Worm (Caenorhabditis elegans) whole organism, L2 larva: ENCODE results near the gene mecr-1.

Experiments used
- C34F6.9 ChIP-seq: fragments of 150-350 bp; optimal IDR thresholded peaks from 2 replicates; lab custom pipeline; 2014; ENCODE audit warnings: missing biosample characterization, missing genetic modification characterization
- F13H6.1 ChIP-seq: sonication (generic microtip); optimal IDR thresholded peaks from 2 replicates; lab custom pipeline; 2016; ENCODE audit warnings: missing genetic modification characterization, missing compliant biosample characterization
- R02D3.7 ChIP-seq: fragments of 150-350 bp; optimal IDR thresholded peaks from 2 replicates; lab custom pipeline; 2014; ENCODE audit warnings: missing biosample characterization, missing genetic modification characterization
- Y55F3AM.14 ChIP-seq: fragments of 200-800 bp; sonication (Bioruptor generic); optimal IDR thresholded peaks from 2 replicates; lab custom pipeline; 2018; ENCODE audit warnings: mild to moderate bottlenecking, missing genetic modification characterization, missing compliant biosample characterization
- ZK546.5 ChIP-seq: sonication (generic microtip); optimal IDR thresholded peaks from 2 replicates; lab custom pipeline; 2017; ENCODE audit warnings: missing biosample characterization, missing genetic modification characterization
- alr-1 ChIP-seq: fragments of 150-350 bp; optimal IDR thresholded peaks from 2 replicates; lab custom pipeline; 2014; ENCODE audit warnings: missing biosample characterization, missing genetic modification characterization
- aly-2 ChIP-seq: fragments of 150-350 bp; optimal IDR thresholded peaks from 2 replicates; lab custom pipeline; 2014; ENCODE audit warnings: missing biosample characterization, missing genetic modification characterization
- blmp-1 ChIP-seq: sonication (generic microtip); optimal IDR thresholded peaks from 2 replicates; lab custom pipeline; 2017; ENCODE audit warnings: missing genetic modification characterization, mild to moderate bottlenecking, missing compliant biosample characterization, antibody characterized with exemption, moderate library complexity; ENCODE audit not compliant: insufficient read depth
- ceh-16 ChIP-seq: fragments of 150-350 bp; optimal IDR thresholded peaks from 2 replicates; lab custom pipeline; 2014; ENCODE audit warnings: missing biosample characterization, missing genetic modification characterization
- ceh-82 ChIP-seq: fragments of 150-350 bp; optimal IDR thresholded peaks from 2 replicates; lab custom pipeline; 2014; ENCODE audit warnings: missing biosample characterization, missing genetic modification characterization
- crh-2 ChIP-seq: sonication (generic microtip); optimal IDR thresholded peaks from 2 replicates; lab custom pipeline; 2017; ENCODE audit warnings: missing biosample characterization, missing genetic modification characterization
- egl-27 ChIP-seq: sonication (generic microtip); optimal IDR thresholded peaks from 3 replicates; lab custom pipeline; 2017; ENCODE audit warnings: missing biosample characterization, missing genetic modification reagents, missing genetic modification characterization
- elt-1 ChIP-seq: fragments of 150-350 bp; optimal IDR thresholded peaks from 2 replicates; lab custom pipeline; 2014; ENCODE audit warnings: missing biosample characterization, missing genetic modification characterization
- elt-3 ChIP-seq: sonication (generic microtip); optimal IDR thresholded peaks from 2 replicates; lab custom pipeline; 2017; ENCODE audit warnings: missing biosample characterization, missing genetic modification characterization
- fos-1 ChIP-seq: fragments of 150-350 bp; optimal IDR thresholded peaks from 2 replicates; lab custom pipeline; 2014; ENCODE audit warnings: missing biosample characterization, missing genetic modification characterization
- gmeb-1 ChIP-seq: fragments of 150-350 bp; optimal IDR thresholded peaks from 2 replicates; lab custom pipeline; 2014; ENCODE audit warnings: missing biosample characterization, missing genetic modification characterization
- lin-11 ChIP-seq: fragments of 150-350 bp; sonication (generic microtip); optimal IDR thresholded peaks from 2 replicates; lab custom pipeline; 2014; ENCODE audit warnings: missing biosample characterization, missing genetic modification characterization, inconsistent platforms, mixed read lengths
- lin-13 ChIP-seq: fragments of 150-350 bp; optimal IDR thresholded peaks from 2 replicates; lab custom pipeline; 2014; ENCODE audit warnings: missing biosample characterization, missing genetic modification reagents, missing genetic modification characterization
- lin-39 ChIP-seq: fragments of 150-350 bp; optimal IDR thresholded peaks from 2 replicates; lab custom pipeline; 2014; ENCODE audit warnings: missing biosample characterization, missing genetic modification reagents, missing genetic modification characterization
- lsy-2 ChIP-seq, 2 experiments: fragments of 150-350 bp in 1 of 2; sonication (generic microtip) in 1 of 2; optimal IDR thresholded peaks; 2 replicates each; lab custom pipeline; 2014 to 2017; ENCODE audit warnings: missing biosample characterization in 2 of 2, missing genetic modification characterization in 2 of 2
- mab-5 ChIP-seq: fragments of 150-350 bp; optimal IDR thresholded peaks from 2 replicates; lab custom pipeline; 2014; ENCODE audit warnings: missing biosample characterization, missing genetic modification characterization
- mbf-1 ChIP-seq: sonication (generic microtip); optimal IDR thresholded peaks from 2 replicates; lab custom pipeline; 2017; ENCODE audit warnings: missing biosample characterization, missing genetic modification characterization
- mdl-1 ChIP-seq, 2 experiments: fragments of 150-350 bp in 1 of 2; sonication (generic microtip) in 1 of 2; optimal IDR thresholded peaks; 2 replicates each; lab custom pipeline; 2017; ENCODE audit warnings: missing biosample characterization in 2 of 2, missing genetic modification characterization in 2 of 2
- nhr-10 ChIP-seq: sonication (generic microtip); optimal IDR thresholded peaks from 2 replicates; lab custom pipeline; 2017; ENCODE audit warnings: missing biosample characterization, missing genetic modification characterization
- nhr-11 ChIP-seq: fragments of 150-350 bp; optimal IDR thresholded peaks from 2 replicates; lab custom pipeline; 2014; ENCODE audit warnings: missing biosample characterization, missing genetic modification characterization
- nhr-12 ChIP-seq: fragments of 150-350 bp; optimal IDR thresholded peaks from 2 replicates; lab custom pipeline; 2014; ENCODE audit warnings: missing biosample characterization, missing genetic modification characterization
- nhr-129 ChIP-seq: fragments of 150-350 bp; optimal IDR thresholded peaks from 2 replicates; lab custom pipeline; 2014; ENCODE audit warnings: missing biosample characterization, missing genetic modification characterization
- nhr-21 ChIP-seq: fragments of 150-350 bp; optimal IDR thresholded peaks from 2 replicates; lab custom pipeline; 2014; ENCODE audit warnings: missing biosample characterization, missing genetic modification characterization
- nhr-23 ChIP-seq: fragments of 150-350 bp; optimal IDR thresholded peaks from 2 replicates; lab custom pipeline; 2014; ENCODE audit warnings: missing biosample characterization, missing genetic modification reagents, missing genetic modification characterization
- nhr-237 ChIP-seq: fragments of 150-350 bp; optimal IDR thresholded peaks from 2 replicates; lab custom pipeline; 2014; ENCODE audit warnings: missing biosample characterization, missing genetic modification characterization
- nhr-25 ChIP-seq: fragments of 150-350 bp; sonication (generic microtip); optimal IDR thresholded peaks from 3 replicates; lab custom pipeline; 2014; ENCODE audit warnings: missing biosample characterization, missing genetic modification characterization
- nhr-6 ChIP-seq: fragments of 150-350 bp; optimal IDR thresholded peaks from 2 replicates; lab custom pipeline; 2014; ENCODE audit warnings: missing biosample characterization, missing genetic modification characterization
- nhr-77 ChIP-seq: fragments of 150-350 bp; optimal IDR thresholded peaks from 2 replicates; lab custom pipeline; 2014; ENCODE audit warnings: missing biosample characterization, missing genetic modification characterization
- sem-4 ChIP-seq: fragments of 150-350 bp; optimal IDR thresholded peaks from 2 replicates; lab custom pipeline; 2014; ENCODE audit warnings: missing biosample characterization, missing genetic modification reagents, missing genetic modification characterization
- skn-1 ChIP-seq: sonication (generic microtip); optimal IDR thresholded peaks from 2 replicates; lab custom pipeline; 2017; ENCODE audit warnings: missing biosample characterization, missing genetic modification characterization
- sma-3 ChIP-seq: sonication (generic microtip); optimal IDR thresholded peaks from 2 replicates; lab custom pipeline; 2016; ENCODE audit warnings: missing genetic modification reagents, missing genetic modification characterization, missing compliant biosample characterization
- sma-9 ChIP-seq, 2 experiments: fragments of 150-350 bp in 1 of 2; sonication (generic microtip) in 1 of 2; optimal IDR thresholded peaks; 2 replicates each; lab custom pipeline; 2014 to 2016; ENCODE audit warnings: missing genetic modification characterization in 2 of 2, mild to moderate bottlenecking in 1 of 2, missing biosample characterization in 1 of 2, missing compliant biosample characterization in 1 of 2, missing genetic modification reagents in 1 of 2, moderate library complexity in 1 of 2
- snpc-4 ChIP-seq: fragments of 150-350 bp; optimal IDR thresholded peaks from 2 replicates; lab custom pipeline; 2014; ENCODE audit warnings: missing biosample characterization, missing genetic modification characterization
- unc-39 ChIP-seq: fragments of 150-350 bp; optimal IDR thresholded peaks from 2 replicates; lab custom pipeline; 2014; ENCODE audit warnings: missing biosample characterization, missing genetic modification characterization
- unc-55 ChIP-seq: fragments of 150-350 bp; sonication (generic microtip); optimal IDR thresholded peaks from 3 replicates; lab custom pipeline; 2014; ENCODE audit warnings: missing biosample characterization, missing genetic modification reagents, missing genetic modification characterization
- unc-62 ChIP-seq: fragments of 150-350 bp; optimal IDR thresholded peaks from 2 replicates; lab custom pipeline; 2014; ENCODE audit warnings: missing biosample characterization, missing genetic modification reagents, missing genetic modification characterization
- ztf-1 ChIP-seq: fragments of 200-800 bp; sonication (Bioruptor generic); conservative IDR thresholded peaks from 2 replicates; pipeline ENCODE4 v1.3.6; 2022; ENCODE audit warnings: missing genetic modification characterization, missing compliant biosample characterization
- ztf-4 ChIP-seq: fragments of 150-350 bp; optimal IDR thresholded peaks from 2 replicates; lab custom pipeline; 2014; ENCODE audit warnings: missing biosample characterization, missing genetic modification characterization

The mecr-1 gene

ce11 chrII:13156971-13157370, 30.1 kb downstream of the mecr-1 start, which contains the start of the genes hpr-17 and F32A11.1:
Gene hpr-17 (minus strand): TSS chrII:13157047.
Gene F32A11.1 (plus strand): TSS chrII:13157329.
- TF ChIP-seq snpc-4 (tag; lab: Kevin White, UChicago) (peak; percentile 82), elt-3 (no peak), F13H6.1 (tag; lab: Kevin White, UChicago) (peak; percentile 63), C34F6.9 (peak; percentile 90), ceh-16 (tag; lab: Kevin White, UChicago) (no peak), gmeb-1 (tag; lab: Kevin White, UChicago) (peak; percentile 99), ztf-1 (GFP tag; lab: Robert Waterston, UW) (no peak), lin-11 (tag; lab: Kevin White, UChicago) (peak; percentile 78), aly-2 (tag; lab: Kevin White, UChicago) (no peak), lsy-2 (tag; optimal IDR thresholded peaks at IDR 0.05; lab: Kevin White, UChicago) (peak; percentile 87 to 92), egl-27 (tag; lab: Kevin White, UChicago) (peak; percentile 67), nhr-21 (peak; percentile 75), mdl-1 (tag; optimal IDR thresholded peaks at IDR 0.05; lab: Kevin White, UChicago) (no peak), nhr-10 (peak; percentile 58), blmp-1 (peak; percentile 23), Y55F3AM.14 (GFP tag; lab: Kevin White, UChicago) (no peak), mab-5 (tag; lab: Kevin White, UChicago) (peak; percentile 70), nhr-25 (tag; lab: Kevin White, UChicago) (peak; percentile 80), unc-39 (no peak), nhr-77 (tag; lab: Kevin White, UChicago) (peak; percentile 36), nhr-12 (tag; lab: Kevin White, UChicago) (no peak), ztf-4 (peak; percentile 21), nhr-129 (tag; lab: Kevin White, UChicago) (peak; percentile 77), alr-1 (no peak), skn-1 (peak; percentile 2), sma-9 (GFP tag; optimal IDR thresholded peaks at IDR 0.05; lab: Kevin White, UChicago) (peak; percentile 86), sma-9 (tag; optimal IDR thresholded peaks at IDR 0.05; lab: Kevin White, UChicago) (no peak), nhr-237 (tag; lab: Kevin White, UChicago) (peak; percentile 19), ZK546.5 (tag; lab: Kevin White, UChicago) (no peak), nhr-11 (no peak), ceh-82 (tag; lab: Kevin White, UChicago) (peak; percentile 61), R02D3.7 (tag; lab: Kevin White, UChicago) (peak; percentile 55), crh-2 (tag; lab: Kevin White, UChicago) (peak; percentile 86), unc-55 (GFP tag; lab: Kevin White, UChicago) (peak; percentile 94), fos-1 (peak; percentile 56), lin-39 (tag; lab: Kevin White, UChicago) (no peak), lin-13 (GFP tag; lab: Kevin White, UChicago) (peak; percentile 80), sma-3 (peak; percentile 76), sem-4 (tag; lab: Kevin White, UChicago) (peak; percentile 49)
- TF ChIP-seq, all 48 proteins: peak for 26

DNA sequence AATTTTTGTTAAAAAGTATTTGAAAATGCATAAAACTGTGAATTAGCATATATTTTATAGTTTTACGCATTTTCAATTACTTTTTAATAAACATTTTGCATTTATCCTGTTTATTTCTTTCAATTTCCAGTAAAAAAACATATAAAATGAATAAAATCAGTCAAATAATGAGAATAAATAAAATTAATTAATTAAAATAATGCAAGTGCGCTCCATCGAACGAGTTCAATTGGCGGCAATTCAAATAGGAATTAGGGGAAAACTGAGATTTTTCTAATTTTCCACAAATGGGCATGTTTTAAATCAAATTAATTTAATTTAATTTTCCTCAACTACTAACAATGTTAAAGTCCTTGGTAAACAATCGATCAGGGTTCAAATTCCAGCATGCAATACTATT, 31.0 kb downstream of the mecr-1 start:
- TF ChIP-seq elt-1 (tag; lab: Kevin White, UChicago) (no peak), mbf-1 (tag; lab: Kevin White, UChicago) (no peak), nhr-77 (tag; lab: Kevin White, UChicago) (no peak), skn-1 (no peak), lsy-2 (tag; optimal IDR thresholded peaks at IDR 0.05; lab: Kevin White, UChicago) (no peak), nhr-23 (tag; lab: Kevin White, UChicago) (no peak), nhr-10 (no peak), ZK546.5 (tag; lab: Kevin White, UChicago) (no peak), unc-62 (GFP tag; lab: Kevin White, UChicago) (no peak), ceh-82 (tag; lab: Kevin White, UChicago) (no peak), nhr-25 (tag; lab: Kevin White, UChicago) (no peak), mdl-1 (tag; optimal IDR thresholded peaks at IDR 0.05; lab: Kevin White, UChicago) (no peak), nhr-6 (no peak), alr-1 (no peak)
